Fruit fly (Drosophila melanogaster) whole organism, embryonic: ENCODE measurements around the gene CG6511.

ENCODE experiments used
- CG10321 ChIP-seq: fragments of 200-800 bp; sonication (Bioruptor generic); IDR thresholded peaks from 2 replicates; pipeline ENCODE4 v1.3.6; 2022; ENCODE audit warnings: missing biosample characterization, missing genetic modification characterization
- CG10431 ChIP-seq: fragments of 200-800 bp; sonication (Bioruptor generic); optimal IDR thresholded peaks from 3 replicates; lab custom pipeline; 2018; ENCODE audit warnings: missing biosample characterization, mild to moderate bottlenecking, missing genetic modification characterization
- CG11093 ChIP-seq: fragments of 200-800 bp; sonication (Bioruptor generic); IDR thresholded peaks from 3 replicates; pipeline ENCODE4 v1.3.6; 2022; ENCODE audit warnings: missing biosample characterization, missing genetic modification characterization
- CG12744 ChIP-seq: fragments of 200-800 bp; sonication (Bioruptor generic); optimal IDR thresholded peaks from 2 replicates; lab custom pipeline; 2016; ENCODE audit warnings: missing biosample characterization, missing genetic modification characterization
- CG13287 ChIP-seq: fragments of 200-800 bp; sonication (Bioruptor generic); IDR thresholded peaks from 2 replicates; pipeline ENCODE4 v1.3.6; 2022; ENCODE audit warnings: missing biosample characterization, missing genetic modification characterization; ENCODE audit not compliant: partially characterized antibody
- CG13424 ChIP-seq: fragments of 200-800 bp; sonication (Bioruptor generic); optimal IDR thresholded peaks from 2 replicates; lab custom pipeline; 2019; ENCODE audit warnings: missing biosample characterization, mild to moderate bottlenecking, missing genetic modification characterization, moderate library complexity
- CG13894 ChIP-seq: fragments of 200-800 bp; sonication (Bioruptor generic); optimal IDR thresholded peaks from 3 replicates; lab custom pipeline; 2018; ENCODE audit warnings: missing biosample characterization, mild to moderate bottlenecking, missing genetic modification characterization, moderate library complexity
- CG15514 ChIP-seq: fragments of 200-800 bp; sonication (Bioruptor generic); optimal IDR thresholded peaks from 3 replicates; lab custom pipeline; 2017; ENCODE audit warnings: missing biosample characterization, missing genetic modification characterization, mild to moderate bottlenecking, moderate library complexity, missing genetic modification reagents
- CG1647 ChIP-seq: fragments of 200-800 bp; sonication (Bioruptor generic); optimal IDR thresholded peaks from 3 replicates; lab custom pipeline; 2016; ENCODE audit warnings: missing biosample characterization, missing genetic modification characterization
- CG17612 ChIP-seq: fragments of 200-800 bp; sonication (Bioruptor generic); IDR thresholded peaks from 2 replicates; pipeline ENCODE4 v1.3.6; 2022; ENCODE audit warnings: missing biosample characterization, missing genetic modification characterization
- CG2116 ChIP-seq: fragments of 200-800 bp; sonication (Bioruptor generic); optimal IDR thresholded peaks from 3 replicates; lab custom pipeline; 2018; ENCODE audit warnings: missing biosample characterization, mild to moderate bottlenecking, missing genetic modification characterization
- CG2678 ChIP-seq: fragments of 200-800 bp; sonication (Bioruptor generic); optimal IDR thresholded peaks from 3 replicates; lab custom pipeline; 2019; ENCODE audit warnings: missing biosample characterization, mild to moderate bottlenecking, missing genetic modification characterization, moderate library complexity
- CG32532 ChIP-seq: fragments of 200-800 bp; sonication (Bioruptor generic); IDR thresholded peaks from 2 replicates; pipeline ENCODE4 v1.3.6; 2022; ENCODE audit warnings: missing biosample characterization, missing genetic modification characterization
- CG32772 ChIP-seq: fragments of 200-800 bp; sonication (Bioruptor generic); IDR thresholded peaks from 2 replicates; pipeline ENCODE4 v1.3.6; 2022; ENCODE audit warnings: missing biosample characterization, missing genetic modification characterization
- CG33213 ChIP-seq: fragments of 200-800 bp; sonication (Bioruptor generic); optimal IDR thresholded peaks from 3 replicates; lab custom pipeline; 2016; ENCODE audit warnings: missing biosample characterization, missing genetic modification characterization
- CG34422 ChIP-seq: fragments of 200-800 bp; sonication (Bioruptor generic); IDR thresholded peaks from 3 replicates; pipeline ENCODE4 v1.3.6; 2022; ENCODE audit warnings: missing biosample characterization, missing genetic modification characterization
- CG3847 ChIP-seq: fragments of 200-800 bp; sonication (Bioruptor generic); IDR thresholded peaks from 2 replicates; pipeline ENCODE4 v1.3.6; 2022; ENCODE audit warnings: missing biosample characterization, missing genetic modification characterization
- CG3995 ChIP-seq: fragments of 200-800 bp; sonication (Bioruptor generic); optimal IDR thresholded peaks from 3 replicates; lab custom pipeline; 2016; ENCODE audit warnings: missing biosample characterization, missing genetic modification characterization
- CG42726 ChIP-seq: fragments of 200-800 bp; sonication (Bioruptor generic); IDR thresholded peaks from 2 replicates; pipeline ENCODE4 v1.3.6; 2022; ENCODE audit warnings: missing biosample characterization, missing genetic modification characterization; ENCODE audit not compliant: partially characterized antibody
- CG5953 ChIP-seq: fragments of 200-800 bp; sonication (Bioruptor generic); IDR thresholded peaks from 2 replicates; pipeline ENCODE4 v1.3.6; 2022; ENCODE audit warnings: missing biosample characterization, missing genetic modification characterization
- CG6683 ChIP-seq: fragments of 200-800 bp; sonication (Bioruptor generic); optimal IDR thresholded peaks from 2 replicates; lab custom pipeline; 2017; ENCODE audit warnings: missing biosample characterization, mild to moderate bottlenecking, missing genetic modification characterization, missing genetic modification reagents
- CG6791 ChIP-seq: fragments of 200-800 bp; sonication (Bioruptor generic); IDR thresholded peaks from 3 replicates; pipeline ENCODE4 v1.3.6; 2022; ENCODE audit warnings: missing biosample characterization, missing genetic modification characterization; ENCODE audit not compliant: partially characterized antibody
- CG6854 ChIP-seq: fragments of 200-800 bp; sonication (Bioruptor generic); optimal IDR thresholded peaks from 3 replicates; lab custom pipeline; 2017; ENCODE audit warnings: missing biosample characterization, mild to moderate bottlenecking, missing genetic modification characterization
- CkIIα-i1 ChIP-seq: fragments of 200-800 bp; sonication (Bioruptor generic); IDR thresholded peaks from 2 replicates; pipeline ENCODE4 v1.3.6; 2022; ENCODE audit warnings: missing biosample characterization, missing genetic modification characterization
- Dad ChIP-seq: fragments of 200-800 bp; sonication (Bioruptor generic); optimal IDR thresholded peaks from 3 replicates; lab custom pipeline; 2016; ENCODE audit warnings: missing biosample characterization, missing genetic modification characterization
- Dip2 ChIP-seq: fragments of 200-800 bp; sonication (Bioruptor generic); IDR thresholded peaks from 2 replicates; pipeline ENCODE4 v1.3.6; 2022; ENCODE audit warnings: missing biosample characterization, missing genetic modification characterization
- Dref ChIP-seq: fragments of 200-800 bp; sonication (Bioruptor generic); IDR thresholded peaks from 2 replicates; pipeline ENCODE4 v1.3.6; 2022; ENCODE audit warnings: missing biosample characterization, missing genetic modification characterization
- Ets97D ChIP-seq: fragments of 200-800 bp; sonication (Bioruptor generic); optimal IDR thresholded peaks from 3 replicates; lab custom pipeline; 2016; ENCODE audit warnings: missing biosample characterization, missing genetic modification characterization
- HHEX ChIP-seq: fragments of 200-800 bp; sonication (Bioruptor generic); optimal IDR thresholded peaks from 3 replicates; lab custom pipeline; 2017; ENCODE audit warnings: missing biosample characterization, mild to moderate bottlenecking, missing genetic modification characterization, missing genetic modification reagents
- HmgD ChIP-seq: fragments of 200-800 bp; sonication (Bioruptor generic); optimal IDR thresholded peaks from 3 replicates; lab custom pipeline; 2016; ENCODE audit warnings: missing biosample characterization, missing genetic modification characterization
- Sin3A ChIP-seq: fragments of >200 bp; optimal IDR thresholded peaks from 2 replicates; lab custom pipeline; 2018
- Sox102F ChIP-seq: fragments of 200-800 bp; sonication (Bioruptor generic); optimal IDR thresholded peaks from 2 replicates; lab custom pipeline; 2018; ENCODE audit warnings: missing biosample characterization, mild to moderate bottlenecking, missing genetic modification characterization, moderate library complexity
- Sry-δ ChIP-seq: fragments of 200-800 bp; sonication (Bioruptor generic); optimal IDR thresholded peaks from 2 replicates; lab custom pipeline; 2016; ENCODE audit warnings: missing biosample characterization, missing genetic modification characterization
- Ssrp ChIP-seq: fragments of 200-800 bp; sonication (Bioruptor generic); optimal IDR thresholded peaks from 2 replicates; lab custom pipeline; 2018; ENCODE audit warnings: missing biosample characterization, mild to moderate bottlenecking, missing genetic modification characterization, moderate library complexity
- Stat92E ChIP-seq, 3 experiments: fragments of >200 bp in 2 of 3; fragments of 200-800 bp in 1 of 3; sonication (Bioruptor generic) in 1 of 3; optimal IDR thresholded peaks; 2 replicates each; lab custom pipeline; 2017 to 2019; ENCODE audit warnings: missing biosample characterization in 3 of 3, missing genetic modification characterization in 3 of 3, mild to moderate bottlenecking in 1 of 3, moderate library complexity in 1 of 3
- Usf ChIP-seq: fragments of 200-800 bp; sonication (Bioruptor generic); optimal IDR thresholded peaks from 2 replicates; lab custom pipeline; 2017; ENCODE audit warnings: missing genotype, missing biosample characterization, missing genetic modification characterization
- Xrp1 ChIP-seq: fragments of 200-800 bp; sonication (Bioruptor generic); IDR thresholded peaks from 2 replicates; pipeline ENCODE4 v1.3.6; 2022; ENCODE audit warnings: missing biosample characterization, missing genetic modification characterization
- cas ChIP-seq: fragments of 200-800 bp; sonication (Bioruptor generic); IDR thresholded peaks from 2 replicates; pipeline ENCODE4 v1.3.6; 2022; ENCODE audit warnings: missing biosample characterization, missing genetic modification characterization
- chm ChIP-seq: fragments of 200-800 bp; sonication (Bioruptor generic); IDR thresholded peaks from 2 replicates; pipeline ENCODE4 v1.3.6; 2022; ENCODE audit warnings: missing biosample characterization, missing genetic modification characterization
- gem ChIP-seq: fragments of 200-800 bp; sonication (Bioruptor generic); optimal IDR thresholded peaks from 2 replicates; lab custom pipeline; 2019; ENCODE audit warnings: missing biosample characterization, mild to moderate bottlenecking, missing genetic modification characterization, moderate library complexity
- ken ChIP-seq: fragments of 200-800 bp; sonication (Bioruptor generic); IDR thresholded peaks from 3 replicates; pipeline ENCODE4 v1.3.6; 2022; ENCODE audit warnings: missing biosample characterization, missing genetic modification characterization
- knrl ChIP-seq: fragments of 200-800 bp; sonication (Bioruptor generic); IDR thresholded peaks from 3 replicates; pipeline ENCODE4 v1.3.6; 2022; ENCODE audit warnings: missing biosample characterization, missing genetic modification characterization; ENCODE audit not compliant: partially characterized antibody
- mirr ChIP-seq: fragments of 200-800 bp; sonication (Bioruptor generic); optimal IDR thresholded peaks from 3 replicates; lab custom pipeline; 2018; ENCODE audit warnings: missing biosample characterization, mild to moderate bottlenecking, missing genetic modification characterization
- mld ChIP-seq: fragments of 200-800 bp; sonication (Bioruptor generic); IDR thresholded peaks from 3 replicates; pipeline ENCODE4 v1.3.6; 2022; ENCODE audit warnings: missing biosample characterization, missing genetic modification characterization; ENCODE audit not compliant: partially characterized antibody
- otp ChIP-seq: fragments of 200-800 bp; sonication (Bioruptor generic); IDR thresholded peaks from 3 replicates; pipeline ENCODE4, ENCODE4 v1.3.6; 2022; ENCODE audit warnings: missing biosample characterization, missing genetic modification characterization
- seq ChIP-seq: fragments of 200-800 bp; sonication (Bioruptor generic); IDR thresholded peaks from 2 replicates; pipeline ENCODE4 v1.3.6; 2022; ENCODE audit warnings: missing biosample characterization, missing genetic modification characterization
- sisA ChIP-seq: fragments of 200-800 bp; sonication (Bioruptor generic); IDR thresholded peaks from 2 replicates; pipeline ENCODE4 v1.3.6; 2022; ENCODE audit warnings: missing biosample characterization, missing genetic modification characterization
- sr ChIP-seq: fragments of 200-800 bp; sonication (Bioruptor generic); IDR thresholded peaks from 3 replicates; pipeline ENCODE4 v1.3.6; 2022; ENCODE audit warnings: missing biosample characterization, missing genetic modification characterization
- tin ChIP-seq: fragments of 200-800 bp; sonication (Bioruptor generic); optimal IDR thresholded peaks from 3 replicates; lab custom pipeline; 2016; ENCODE audit warnings: missing biosample characterization, missing genetic modification characterization
- tll ChIP-seq, 2 experiments: fragments of 200-800 bp in 1 of 2; fragments of >200 bp in 1 of 2; sonication (Bioruptor generic) in 1 of 2; optimal IDR thresholded peaks; 2 replicates each; lab custom pipeline; 2017 to 2019; ENCODE audit warnings: missing biosample characterization in 2 of 2, missing genetic modification characterization in 2 of 2, mild to moderate bottlenecking in 1 of 2, moderate library complexity in 1 of 2
- zen ChIP-seq: fragments of 200-800 bp; sonication (Bioruptor generic); optimal IDR thresholded peaks from 3 replicates; lab custom pipeline; 2018; ENCODE audit warnings: missing biosample characterization, mild to moderate bottlenecking, missing genetic modification characterization, moderate library complexity

The CG6511 gene

dm6 chr3L:8689675-8690074 is 31.4 kb upstream of the CG6511 start (continued):
- no peak for TF ChIP-seq CG13287 (GFP tag; lab: Robert Waterston, UW)
- TF ChIP-seq chm (GFP tag; lab: Robert Waterston, UW) = no peak
- 0 out of 2 replicates have a peak, but pooled peaks have one; percentile 33 for TF ChIP-seq Xrp1 (GFP tag; lab: Robert Waterston, UW)
- TF ChIP-seq CG2116 (GFP tag; lab: Kevin White, UChicago) = no peak
- peak; percentile 80 for TF ChIP-seq CG15514 (GFP tag; lab: Kevin White, UChicago)
- no peak for TF ChIP-seq CG5953 (GFP tag; lab: Robert Waterston, UW)
- no peak for TF ChIP-seq Dref (GFP tag; lab: Robert Waterston, UW)
- no peak; the same call in 2 of the 3 replicates for TF ChIP-seq CG34422 (GFP tag; lab: Robert Waterston, UW)
- TF ChIP-seq HHEX (GFP tag; lab: Kevin White, UChicago) = peak; percentile 44
- TF ChIP-seq CG13424 (tag; lab: Kevin White, UChicago) = no peak
- TF ChIP-seq otp (GFP tag; lab: Robert Waterston, UW) = no peak
- no peak for TF ChIP-seq CG3847
- no peak for TF ChIP-seq tll (GFP tag; optimal IDR thresholded peaks at IDR 0.05; lab: Kevin White, UChicago)
- TF ChIP-seq CkIIα-i1 (GFP tag; lab: Robert Waterston, UW) = no peak
- no peak for TF ChIP-seq Sin3A (lab: Kevin White, UChicago)
- TF ChIP-seq Dip2 (GFP tag; lab: Robert Waterston, UW) = no peak
- no peak for TF ChIP-seq CG32772 (GFP tag; lab: Robert Waterston, UW)
- no peak for TF ChIP-seq Sox102F (GFP tag; lab: Kevin White, UChicago)
- TF ChIP-seq Usf (GFP tag; lab: Kevin White, UChicago) = no peak
- TF ChIP-seq tin (GFP tag; lab: Kevin White, UChicago) = no peak
- TF ChIP-seq CG10321 (GFP tag; lab: Robert Waterston, UW) = no peak
- peak; percentile 25; the same call in 1 of the 2 replicates for TF ChIP-seq CG32532 (GFP tag; lab: Robert Waterston, UW)
- TF ChIP-seq Dad = no peak
- no peak for TF ChIP-seq CG6791 (GFP tag; lab: Robert Waterston, UW)
- peak; percentile 56 for TF ChIP-seq CG2678 (tag; lab: Kevin White, UChicago)
- TF ChIP-seq sr = no peak
- no peak for TF ChIP-seq zen
- no peak for TF ChIP-seq CG11093
- TF ChIP-seq Ssrp (tag; lab: Kevin White, UChicago) = no peak
- TF ChIP-seq CG6683 (GFP tag; lab: Kevin White, UChicago) = peak; percentile 46
- no peak for TF ChIP-seq sisA (GFP tag; lab: Robert Waterston, UW)
- no peak for TF ChIP-seq cas
- no peak for TF ChIP-seq HmgD (GFP tag; lab: Kevin White, UChicago)
- TF ChIP-seq CG1647 (GFP tag; lab: Kevin White, UChicago) = no peak
- no peak for TF ChIP-seq knrl (GFP tag; lab: Robert Waterston, UW)
- no peak for TF ChIP-seq CG10431 (GFP tag; lab: Kevin White, UChicago)
- TF ChIP-seq CG12744 (GFP tag; lab: Kevin White, UChicago) = no peak
- TF ChIP-seq CG6854 = no peak
- peak; percentile 77 for TF ChIP-seq mirr
- TF ChIP-seq CG33213 (GFP tag; lab: Kevin White, UChicago) = no peak
- TF ChIP-seq Sry-δ (GFP tag; lab: Kevin White, UChicago) = no peak
- TF ChIP-seq Ets97D (GFP tag; lab: Kevin White, UChicago) = no peak
- no peak for TF ChIP-seq CG17612 (GFP tag; lab: Robert Waterston, UW)
- no peak for TF ChIP-seq CG42726 (GFP tag; lab: Robert Waterston, UW)
- peak; percentile 31 for TF ChIP-seq CG13894 (tag; lab: Kevin White, UChicago)
- TF ChIP-seq CG3995 = no peak
- TF ChIP-seq gem (tag; lab: Kevin White, UChicago) = peak; percentile 37
- TF ChIP-seq ken (GFP tag; lab: Robert Waterston, UW) = no peak
- peak; percentile 52; the same call in 1 of the 2 replicates for TF ChIP-seq seq (GFP tag; lab: Robert Waterston, UW)
- TF ChIP-seq Stat92E (GFP tag; optimal IDR thresholded peaks at IDR 0.05; lab: Kevin White, UChicago) = no peak
- no peak for TF ChIP-seq mld (GFP tag; lab: Robert Waterston, UW)
